Worm (Caenorhabditis elegans): Measurements from ENCODE around the gene cec-2.

ce11 chrIV:1155206-1155605 is 15.3 kb upstream of the cec-2 start:
- TF ChIP-seq mdl-1 (tag; optimal IDR thresholded peaks at IDR 0.05) (no peak), ceh-28 (tag; optimal IDR thresholded peaks at IDR 0.05) (no peak), fkh-10 (GFP tag; optimal IDR thresholded peaks at IDR 0.05) (no peak), snpc-4 (tag; optimal IDR thresholded peaks at IDR 0.05) (no peak), ama-1 (optimal IDR thresholded peaks at IDR 0.05) (no peak), ZK546.5 (tag; optimal IDR thresholded peaks at IDR 0.05) (no peak), nhr-77 (tag; optimal IDR thresholded peaks at IDR 0.05) (no peak), nhr-76 (tag; optimal IDR thresholded peaks at IDR 0.05) (no peak), R02D3.7 (tag; optimal IDR thresholded peaks at IDR 0.05) (no peak)

All from whole organism, L3 larva.